Worm (Caenorhabditis elegans): ENCODE measurements around the gene lsy-2.

DNA sequence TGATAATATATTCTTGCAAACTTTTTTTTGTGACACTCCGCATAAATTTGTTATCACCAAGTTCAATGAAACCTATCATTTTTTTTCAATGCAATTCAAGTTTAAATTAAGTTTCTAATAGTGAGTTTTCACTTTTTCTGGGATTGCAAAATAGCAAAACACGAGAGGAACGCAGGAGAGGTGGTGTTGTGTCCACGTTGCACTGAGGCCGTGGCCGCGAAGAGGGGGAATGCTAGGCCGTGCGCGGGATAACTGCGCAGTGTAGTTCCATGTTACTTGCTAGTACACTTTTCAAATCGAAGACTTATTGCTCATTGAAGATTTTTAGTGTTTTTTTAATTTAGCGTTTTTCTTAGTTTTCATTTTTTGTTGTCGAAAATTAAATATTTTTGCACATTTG lies 18.7 kb downstream of the lsy-2 start:
- TF ChIP-seq unc-62 (GFP tag; optimal IDR thresholded peaks at IDR 0.05 in 1 of 2): peak in 1 of 2 experiments; percentile 30
- TF ChIP-seq unc-62 (tag; optimal IDR thresholded peaks at IDR 0.05): no peak
- TF ChIP-seq dve-1 (tag; optimal IDR thresholded peaks at IDR 0.05; ENCODE audit: insufficient read depth): no peak
- peak; percentile 1 for TF ChIP-seq hlh-30 (tag; optimal IDR thresholded peaks at IDR 0.05; ENCODE audit: insufficient read depth)
- no peak for TF ChIP-seq ceh-32 (tag; optimal IDR thresholded peaks at IDR 0.05; ENCODE audit: poor library complexity)
